Worm (Caenorhabditis elegans) whole organism, late embryonic: ENCODE data around the gene Y37E11B.5.

Experiments used
- C38D4.7 ChIP-seq: fragments of 200-800 bp; sonication (Bioruptor generic); optimal IDR thresholded peaks from 2 replicates; lab custom pipeline; 2018; ENCODE audit warnings: mild to moderate bottlenecking, missing genetic modification characterization, moderate library complexity, missing compliant biosample characterization
- F13H6.1 ChIP-seq: sonication (generic microtip); optimal IDR thresholded peaks from 2 replicates; lab custom pipeline; 2016; ENCODE audit warnings: missing genetic modification characterization, missing compliant biosample characterization
- ama-1 ChIP-seq: fragments of 150-350 bp; optimal IDR thresholded peaks from 2 replicates; lab custom pipeline; 2014
- ceh-19 ChIP-seq: fragments of 200-800 bp; sonication (Bioruptor generic); optimal IDR thresholded peaks from 2 replicates; lab custom pipeline; 2018; ENCODE audit warnings: mild to moderate bottlenecking, missing genetic modification characterization, missing compliant biosample characterization
- ceh-45 ChIP-seq: fragments of 200-800 bp; sonication (Bioruptor generic); IDR thresholded peaks from 2 replicates; pipeline ENCODE4 v1.3.6; 2022; ENCODE audit warnings: missing genetic modification reagents, missing genetic modification characterization, missing compliant biosample characterization
- elt-2 ChIP-seq: sonication (generic microtip); optimal IDR thresholded peaks from 2 replicates; lab custom pipeline; 2016; ENCODE audit warnings: missing genetic modification reagents, missing genetic modification characterization, missing compliant biosample characterization
- lim-6 ChIP-seq: sonication (generic microtip); optimal IDR thresholded peaks from 2 replicates; lab custom pipeline; 2016; ENCODE audit warnings: missing genetic modification characterization, missing compliant biosample characterization
- pag-3 ChIP-seq: sonication (generic microtip); optimal IDR thresholded peaks from 2 replicates; lab custom pipeline; 2016; ENCODE audit warnings: missing compliant biosample characterization, missing genetic modification characterization, borderline replicate concordance
- pat-9 ChIP-seq: fragments of 200-800 bp; sonication (Bioruptor generic); optimal IDR thresholded peaks from 2 replicates; lab custom pipeline; 2018; ENCODE audit warnings: mild to moderate bottlenecking, missing genetic modification characterization, moderate library complexity, missing compliant biosample characterization
- rnt-1 ChIP-seq: sonication (generic microtip); optimal IDR thresholded peaks from 2 replicates; lab custom pipeline; 2016; ENCODE audit warnings: missing genetic modification characterization, missing compliant biosample characterization
- ztf-16 ChIP-seq: sonication (generic microtip); optimal IDR thresholded peaks from 2 replicates; lab custom pipeline; 2017; ENCODE audit warnings: missing genetic modification characterization, missing compliant biosample characterization

ce11 chrIV:3593513-3593912, 4.8 kb downstream of the Y37E11B.5 start, which contains the start of gene taf-2:
- TF ChIP-seq elt-2 (tag; lab: Kevin White, UChicago) (no peak), ceh-19 (GFP tag; lab: Kevin White, UChicago) (no peak), C38D4.7 (no peak), ztf-16 (tag; lab: Kevin White, UChicago) (no peak), pat-9 (tag; lab: Kevin White, UChicago) (no peak), ama-1 (no peak), F13H6.1 (tag; lab: Kevin White, UChicago) (no peak), lim-6 (tag; lab: Kevin White, UChicago) (no peak), pag-3 (tag; lab: Kevin White, UChicago) (no peak), rnt-1 (no peak), ceh-45 (GFP tag; lab: Robert Waterston, UW) (no peak)
